Fruit fly (Drosophila melanogaster): ENCODE results near the gene mRpL47.

mRpL47 gene

dm6 chr3R:9504355-9504754, 11.4 kb downstream of the mRpL47 start, which contains the start of gene CG8149 (continued):
- TF ChIP-seq Fer3 (tag; optimal IDR thresholded peaks at IDR 0.05): no peak
- TF ChIP-seq CrebB (tag; optimal IDR thresholded peaks at IDR 0.05): no peak
- no peak for TF ChIP-seq CG11085 (GFP tag; IDR thresholded peaks at IDR 0.05)
- peak; percentile 72 for TF ChIP-seq CG8924 (tag; optimal IDR thresholded peaks at IDR 0.05)
- TF ChIP-seq CG14014 (GFP tag; IDR thresholded peaks at IDR 0.05): no peak
- TF ChIP-seq chn (GFP tag; optimal IDR thresholded peaks at IDR 0.05): no peak
- TF ChIP-seq Sox100B (GFP tag; optimal IDR thresholded peaks at IDR 0.05): no peak
- no peak for TF ChIP-seq bigmax (GFP tag; optimal IDR thresholded peaks at IDR 0.05)
- TF ChIP-seq CG6689 (GFP tag; IDR thresholded peaks at IDR 0.05): no peak
- no peak for TF ChIP-seq cwo (GFP tag; optimal IDR thresholded peaks at IDR 0.05)
- no peak for TF ChIP-seq Oaz (GFP tag; IDR thresholded peaks at IDR 0.05)
- no peak for TF ChIP-seq Camta (GFP tag; optimal IDR thresholded peaks at IDR 0.05)
- TF ChIP-seq B-H1 (GFP tag; IDR thresholded peaks at IDR 0.05): no peak
- no peak for TF ChIP-seq CG4820 (GFP tag; optimal IDR thresholded peaks at IDR 0.05)
- TF ChIP-seq tin (GFP tag; optimal IDR thresholded peaks at IDR 0.05): no peak
- 0 out of 4 replicates have a peak, but pooled peaks have one; percentile 36 for TF ChIP-seq chinmo (GFP tag; IDR thresholded peaks at IDR 0.05; ENCODE audit: partially characterized antibody)
- no peak for TF ChIP-seq D (optimal IDR thresholded peaks at IDR 0.05)
- no peak for TF ChIP-seq D (GFP tag; optimal IDR thresholded peaks at IDR 0.05)
- TF ChIP-seq hth (optimal IDR thresholded peaks at IDR 0.05): no peak
- TF ChIP-seq CG3726 (GFP tag; IDR thresholded peaks at IDR 0.05): no peak
- TF ChIP-seq CG2116 (GFP tag; optimal IDR thresholded peaks at IDR 0.05): peak; percentile 83
- peak; percentile 1 for TF ChIP-seq CHES-1-like (GFP tag; optimal IDR thresholded peaks at IDR 0.05)
- no peak; the same call in 1 of the 2 replicates for TF ChIP-seq CG9932 (GFP tag; IDR thresholded peaks at IDR 0.05)
- peak; percentile 66 for TF ChIP-seq phol (tag; optimal IDR thresholded peaks at IDR 0.05)
- peak; percentile 25 for TF ChIP-seq Fer1 (GFP tag; optimal IDR thresholded peaks at IDR 0.05)
- no peak for TF ChIP-seq CG14441 (GFP tag; IDR thresholded peaks at IDR 0.05)
- no peak for TF ChIP-seq Kr (GFP tag; optimal IDR thresholded peaks at IDR 0.05)
- no peak for TF ChIP-seq prd (optimal IDR thresholded peaks at IDR 0.05)
- TF ChIP-seq prd (GFP tag; IDR thresholded peaks at IDR 0.05): no peak
- no peak for TF ChIP-seq Adf1 (GFP tag; IDR thresholded peaks at IDR 0.05)
- TF ChIP-seq H15 (GFP tag; IDR thresholded peaks at IDR 0.05): no peak
- TF ChIP-seq E2f1 (GFP tag; IDR thresholded peaks at IDR 0.05): no peak
- peak; percentile 31 for TF ChIP-seq dmrt11E (tag; optimal IDR thresholded peaks at IDR 0.05)
- no peak for TF ChIP-seq ind (GFP tag; optimal IDR thresholded peaks at IDR 0.05)
- no peak for TF ChIP-seq Ravus (GFP tag; IDR thresholded peaks at IDR 0.05)
- no peak for TF ChIP-seq dmrt99B (tag; optimal IDR thresholded peaks at IDR 0.05)
- no peak for TF ChIP-seq D19B (GFP tag; optimal IDR thresholded peaks at IDR 0.05)
- TF ChIP-seq vfl (GFP tag; optimal IDR thresholded peaks at IDR 0.05): no peak
- no peak for TF ChIP-seq ham (GFP tag; IDR thresholded peaks at IDR 0.05)

dm6 chr3R:9503329-9504088, 12.2 kb downstream of the mRpL47 start:
- TF ChIP-seq Ets97D (GFP tag; optimal IDR thresholded peaks at IDR 0.05) (peak; percentile 35), CG33557 (GFP tag; optimal IDR thresholded peaks at IDR 0.05) (no peak), lov (optimal IDR thresholded peaks at IDR 0.05) (no peak), lov (GFP tag; IDR thresholded peaks at IDR 0.05) (0 out of 3 replicates have a peak, but pooled peaks have one; percentile 23), nom (GFP tag; optimal IDR thresholded peaks at IDR 0.05) (peak; percentile 16), ara (GFP tag; IDR thresholded peaks at IDR 0.05) (0 out of 2 replicates have a peak, but pooled peaks have one; percentile 38), ci (GFP tag; IDR thresholded peaks at IDR 0.05) (peak; percentile 36; the same call in 1 of the 3 replicates), crol (GFP tag; IDR thresholded peaks at IDR 0.05) (peak; percentile 47; the same call in 1 of the 2 replicates), Abd-B (GFP tag; optimal IDR thresholded peaks at IDR 0.05) (no peak), insv (GFP tag; optimal IDR thresholded peaks at IDR 0.05) (peak in 1 of 2 experiments; percentile 37), CG10431 (GFP tag; optimal IDR thresholded peaks at IDR 0.05) (no peak), CG9727 (GFP tag; optimal IDR thresholded peaks at IDR 0.05) (no peak), Med (GFP tag) (peak; percentile 7), esg (GFP tag; conservative IDR thresholded peaks at IDR 0.05) (no peak), chm (GFP tag; IDR thresholded peaks at IDR 0.05) (0 out of 2 replicates have a peak, but pooled peaks have one; percentile 27)
